Fruit fly (Drosophila melanogaster): ENCODE data around the gene Set.

The Set gene

DNA sequence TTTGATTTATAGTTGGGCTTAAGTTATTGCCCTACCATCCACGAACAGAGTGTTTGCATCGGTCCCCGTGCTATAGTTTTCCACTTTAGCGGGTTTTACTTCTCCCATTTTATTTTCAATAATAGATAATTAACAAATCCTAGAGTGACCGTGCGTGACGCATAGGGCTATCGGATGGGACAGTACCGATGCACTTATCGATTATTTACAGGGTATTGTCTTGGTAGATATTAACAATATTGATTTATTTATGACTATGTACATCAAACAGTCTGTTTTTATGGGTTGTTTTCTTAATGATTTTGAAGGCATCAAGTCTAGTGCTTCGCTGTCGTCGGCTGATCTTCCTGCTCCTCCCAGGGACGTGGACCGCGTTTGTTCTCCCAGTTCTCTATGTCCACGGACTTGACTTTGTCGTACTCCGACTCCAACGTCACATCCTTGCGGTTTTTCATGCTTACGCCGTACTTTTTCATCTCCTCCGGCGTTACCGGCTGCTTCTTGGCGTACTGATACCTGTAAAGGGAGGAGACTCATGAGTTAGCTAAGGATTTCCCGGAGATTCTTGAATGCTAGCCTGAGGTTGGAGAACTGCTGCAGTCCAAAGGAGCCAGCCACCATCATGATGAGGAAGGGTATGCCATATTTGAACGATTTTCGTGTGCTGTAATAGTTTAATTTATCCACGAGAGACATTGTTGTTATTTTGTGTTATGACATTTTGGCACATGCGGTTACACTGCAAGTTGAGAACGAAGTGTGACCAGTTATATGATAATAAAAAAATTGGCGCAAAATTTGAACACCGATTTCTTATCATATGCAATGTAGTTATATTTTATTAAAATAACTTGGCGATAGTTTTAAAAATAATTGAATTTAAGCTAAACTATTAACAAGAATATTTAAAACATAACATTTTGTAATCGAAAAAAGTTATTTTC is 14.8 kb downstream of the Set start, which contains the start of the genes MRG15 and Tm1 (continued):
- TF ChIP-seq CG16779 (GFP tag; IDR thresholded peaks at IDR 0.05): no peak
- TF ChIP-seq tup (GFP tag; optimal IDR thresholded peaks at IDR 0.05): no peak
- TF ChIP-seq az2 (GFP tag; optimal IDR thresholded peaks at IDR 0.05): no peak
- peak; percentile 14 for TF ChIP-seq ftz-f1 (GFP tag; optimal IDR thresholded peaks at IDR 0.05)
- peak; percentile 70 for TF ChIP-seq unc-4 (GFP tag; IDR thresholded peaks at IDR 0.05; ENCODE audit: partially characterized antibody)
- peak; percentile 48; the same call in 2 of the 3 replicates for TF ChIP-seq CG7963 (GFP tag; IDR thresholded peaks at IDR 0.05; ENCODE audit: partially characterized antibody)
- no peak for TF ChIP-seq pros (GFP tag; optimal IDR thresholded peaks at IDR 0.05)
- TF ChIP-seq amos (GFP tag; IDR thresholded peaks at IDR 0.05; ENCODE audit: partially characterized antibody): peak; percentile 74; the same call in 1 of the 2 replicates
- TF ChIP-seq chn (GFP tag; optimal IDR thresholded peaks at IDR 0.05): no peak
- no peak for TF ChIP-seq pnt (GFP tag; optimal IDR thresholded peaks at IDR 0.05)
- TF ChIP-seq CG9797 (GFP tag; optimal IDR thresholded peaks at IDR 0.05): peak; percentile 82
- no peak for TF ChIP-seq CG11398 (GFP tag; optimal IDR thresholded peaks at IDR 0.05)
- no peak for TF ChIP-seq Six4 (GFP tag; optimal IDR thresholded peaks at IDR 0.05)
- peak; percentile 77 for TF ChIP-seq zen (tag; optimal IDR thresholded peaks at IDR 0.05)
- TF ChIP-seq Sin3A (optimal IDR thresholded peaks at IDR 0.05): peak; percentile 50
- no peak for TF ChIP-seq CG12071 (GFP tag; optimal IDR thresholded peaks at IDR 0.05)
- TF ChIP-seq Gug (GFP tag; IDR thresholded peaks at IDR 0.05): no peak
- TF ChIP-seq trem (tag; optimal IDR thresholded peaks at IDR 0.05): peak; percentile 35
- TF ChIP-seq CG6654 (GFP tag; optimal IDR thresholded peaks at IDR 0.05): no peak
- no peak for TF ChIP-seq sob (GFP tag; IDR thresholded peaks at IDR 0.05)
- TF ChIP-seq CG17361 (GFP tag; IDR thresholded peaks at IDR 0.05): 0 out of 3 replicates have a peak, but pooled peaks have one; percentile 10
- TF ChIP-seq CG12236 (GFP tag; optimal IDR thresholded peaks at IDR 0.05): no peak
- peak; percentile 55 for TF ChIP-seq CG1603 (tag; optimal IDR thresholded peaks at IDR 0.05)
- TF ChIP-seq shn (GFP tag; optimal IDR thresholded peaks at IDR 0.05): no peak
- no peak for TF ChIP-seq CG1233 (GFP tag; optimal IDR thresholded peaks at IDR 0.05)
- TF ChIP-seq CG16813 (GFP tag; IDR thresholded peaks at IDR 0.05; ENCODE audit: partially characterized antibody): peak; percentile 65
- peak; percentile 27; the same call in 1 of the 2 replicates for TF ChIP-seq vvl (GFP tag; IDR thresholded peaks at IDR 0.05)
- no peak for TF ChIP-seq CG31388 (GFP tag; optimal IDR thresholded peaks at IDR 0.05)
- peak; percentile 70 for TF ChIP-seq Doc3 (GFP tag; IDR thresholded peaks at IDR 0.05; ENCODE audit: partially characterized antibody)
- peak; percentile 67 for TF ChIP-seq CG2116 (GFP tag; optimal IDR thresholded peaks at IDR 0.05)
- TF ChIP-seq Jarid2 (GFP tag; optimal IDR thresholded peaks at IDR 0.05): no peak
- TF ChIP-seq CG2678 (tag; optimal IDR thresholded peaks at IDR 0.05): no peak
- peak; percentile 45 for TF ChIP-seq phol (tag; optimal IDR thresholded peaks at IDR 0.05)
- TF ChIP-seq Optix (GFP tag; IDR thresholded peaks at IDR 0.05): no peak
- TF ChIP-seq jumu (GFP tag; optimal IDR thresholded peaks at IDR 0.05): peak; percentile 27
- peak; percentile 45 for TF ChIP-seq exex (tag; optimal IDR thresholded peaks at IDR 0.05)
- TF ChIP-seq nerfin-2 (GFP tag; IDR thresholded peaks at IDR 0.05; ENCODE audit: partially characterized antibody): peak; percentile 67
- peak; percentile 91 for TF ChIP-seq E2f2 (GFP tag; IDR thresholded peaks at IDR 0.05)
- peak; percentile 50 for TF ChIP-seq YL-1 (GFP tag; optimal IDR thresholded peaks at IDR 0.05)
- TF ChIP-seq B-H2 (GFP tag; optimal IDR thresholded peaks at IDR 0.05): no peak
- TF ChIP-seq gfzf (GFP tag; optimal IDR thresholded peaks at IDR 0.05): peak; percentile 74
- TF ChIP-seq CG10431 (GFP tag; optimal IDR thresholded peaks at IDR 0.05): no peak
- TF ChIP-seq Ptx1 (GFP tag; IDR thresholded peaks at IDR 0.05): no peak
- TF ChIP-seq CG33557 (GFP tag; optimal IDR thresholded peaks at IDR 0.05): no peak
- TF ChIP-seq CG13123 (GFP tag; optimal IDR thresholded peaks at IDR 0.05): no peak
- TF ChIP-seq CG4404 (GFP tag; IDR thresholded peaks at IDR 0.05): no peak
- no peak for TF ChIP-seq Ets97D (GFP tag; optimal IDR thresholded peaks at IDR 0.05)
- TF ChIP-seq MBD-R2 (GFP tag; IDR thresholded peaks at IDR 0.05): peak; percentile 79

All from whole organism, embryonic.